Worm (Caenorhabditis elegans) whole organism, L3 larva: ENCODE results near the gene acly-2.

Experiments used
- ceh-82 ChIP-seq: fragments of 150-350 bp; optimal IDR thresholded peaks from 2 replicates; lab custom pipeline; 2014; ENCODE audit warnings: missing biosample characterization, missing genetic modification characterization
- elt-1 ChIP-seq: fragments of 150-350 bp; optimal IDR thresholded peaks from 2 replicates; lab custom pipeline; 2014; ENCODE audit warnings: missing biosample characterization, missing genetic modification characterization
- fos-1 ChIP-seq: fragments of 150-350 bp; optimal IDR thresholded peaks from 2 replicates; lab custom pipeline; 2014; ENCODE audit warnings: missing biosample characterization, missing genetic modification characterization
- lin-39 ChIP-seq: fragments of 150-350 bp; optimal IDR thresholded peaks from 2 replicates; lab custom pipeline; 2018; ENCODE audit warnings: missing biosample characterization, missing genetic modification reagents, missing genetic modification characterization
- nhr-28 ChIP-seq: fragments of 150-350 bp; optimal IDR thresholded peaks from 2 replicates; lab custom pipeline; 2014; ENCODE audit warnings: missing biosample characterization, missing genetic modification characterization
- nhr-67 ChIP-seq: fragments of 150-350 bp; optimal IDR thresholded peaks from 2 replicates; lab custom pipeline; 2014; ENCODE audit warnings: missing biosample characterization, missing genetic modification characterization
- nhr-77 ChIP-seq: fragments of 150-350 bp; optimal IDR thresholded peaks from 2 replicates; lab custom pipeline; 2014; ENCODE audit warnings: missing biosample characterization, missing genetic modification characterization
- skn-1 ChIP-seq: fragments of 150-350 bp; optimal IDR thresholded peaks from 2 replicates; lab custom pipeline; 2014; ENCODE audit warnings: missing biosample characterization, missing genetic modification characterization
- unc-39 ChIP-seq: sonication (generic microtip); optimal IDR thresholded peaks from 4 replicates; lab custom pipeline; 2017; ENCODE audit warnings: missing biosample characterization, missing genetic modification characterization
- unc-62 ChIP-seq: fragments of 150-350 bp; sonication (generic microtip); optimal IDR thresholded peaks from 4 replicates; lab custom pipeline; 2014; ENCODE audit warnings: missing biosample characterization, missing genetic modification reagents, missing genetic modification characterization
- ztf-11 ChIP-seq: fragments of 150-350 bp; optimal IDR thresholded peaks from 2 replicates; lab custom pipeline; 2014; ENCODE audit warnings: missing biosample characterization, missing genetic modification characterization

- TF ChIP-seq nhr-28 (tag; lab: Kevin White, UChicago), result no peak
- TF ChIP-seq fos-1 (tag; lab: Kevin White, UChicago), result no peak
- no peak for TF ChIP-seq nhr-77
- no peak for TF ChIP-seq nhr-67 (tag; lab: Kevin White, UChicago)
- no peak for TF ChIP-seq unc-39
- TF ChIP-seq ceh-82 (tag; lab: Kevin White, UChicago), result no peak
- TF ChIP-seq unc-62 (GFP tag; lab: Kevin White, UChicago), result no peak
- TF ChIP-seq ztf-11 (tag; lab: Kevin White, UChicago), result no peak
- no peak for TF ChIP-seq elt-1
- no peak for TF ChIP-seq lin-39 (tag; lab: Kevin White, UChicago)
- no peak for TF ChIP-seq skn-1 (tag; lab: Kevin White, UChicago)
These were observed 21.7 kb downstream of the acly-2 start, which contains the start of gene clec-41 for ce11 chrV:13137955-13138354.
